Fruit fly (Drosophila melanogaster) whole organism, embryonic: ENCODE data around the gene tho2.
A peak's percentile ranks its signal among the peaks of the same experiment; 100 is the strongest.

Source experiments
- Asciz ChIP-seq: fragments of 200-800 bp; sonication (Bioruptor generic); optimal IDR thresholded peaks from 2 replicates; lab custom pipeline; 2017; ENCODE audit warnings: missing biosample characterization, mild to moderate bottlenecking, missing genetic modification characterization, missing genetic modification reagents
- Atf-2 ChIP-seq: fragments of 200-800 bp; sonication (Bioruptor generic); optimal IDR thresholded peaks from 2 replicates; lab custom pipeline; 2016; ENCODE audit warnings: missing biosample characterization, missing genetic modification characterization
- Atf3 ChIP-seq: fragments of 200-800 bp; sonication (Bioruptor generic); optimal IDR thresholded peaks from 3 replicates; lab custom pipeline; 2016; ENCODE audit warnings: missing biosample characterization, missing genetic modification characterization
- CG10321 ChIP-seq: fragments of 200-800 bp; sonication (Bioruptor generic); IDR thresholded peaks from 2 replicates; pipeline ENCODE4 v1.3.6; 2022; ENCODE audit warnings: missing biosample characterization, missing genetic modification characterization
- CG12769 ChIP-seq: fragments of 200-800 bp; sonication (Bioruptor generic); optimal IDR thresholded peaks from 2 replicates; lab custom pipeline; 2019; ENCODE audit warnings: missing biosample characterization, mild to moderate bottlenecking, missing genetic modification characterization, moderate library complexity
- CG13894 ChIP-seq: fragments of 200-800 bp; sonication (Bioruptor generic); optimal IDR thresholded peaks from 3 replicates; lab custom pipeline; 2018; ENCODE audit warnings: missing biosample characterization, mild to moderate bottlenecking, missing genetic modification characterization, moderate library complexity
- CG16815 ChIP-seq: fragments of 200-800 bp; sonication (Bioruptor generic); optimal IDR thresholded peaks from 3 replicates; lab custom pipeline; 2017; ENCODE audit warnings: missing biosample characterization, mild to moderate bottlenecking, missing genetic modification characterization
- CG1832 ChIP-seq: fragments of 200-800 bp; sonication (Bioruptor generic); optimal IDR thresholded peaks from 2 replicates; lab custom pipeline; 2017; ENCODE audit warnings: missing biosample characterization, mild to moderate bottlenecking, missing genetic modification characterization, inconsistent platforms
- CG18476 ChIP-seq: fragments of 200-800 bp; sonication (Bioruptor generic); optimal IDR thresholded peaks from 2 replicates; lab custom pipeline; 2016; ENCODE audit warnings: missing biosample characterization, mild to moderate bottlenecking, missing genetic modification characterization
- CG33557 ChIP-seq: fragments of 200-800 bp; sonication (Bioruptor generic); optimal IDR thresholded peaks from 2 replicates; lab custom pipeline; 2019; ENCODE audit warnings: missing biosample characterization, mild to moderate bottlenecking, missing genetic modification characterization, moderate library complexity
- CG42726 ChIP-seq: fragments of 200-800 bp; sonication (Bioruptor generic); IDR thresholded peaks from 2 replicates; pipeline ENCODE4 v1.3.6; 2022; ENCODE audit warnings: missing biosample characterization, missing genetic modification characterization; ENCODE audit not compliant: partially characterized antibody
- CG4360 ChIP-seq: fragments of 200-800 bp; sonication (Bioruptor generic); IDR thresholded peaks from 2 replicates; pipeline ENCODE4 v1.3.6; 2022; ENCODE audit warnings: missing biosample characterization, missing genetic modification characterization
- CG6813 ChIP-seq: fragments of 200-800 bp; sonication (Bioruptor generic); optimal IDR thresholded peaks from 2 replicates; lab custom pipeline; 2017; ENCODE audit warnings: missing biosample characterization, missing genetic modification characterization, mild to moderate bottlenecking, moderate library complexity, missing genetic modification reagents
- CG7928 ChIP-seq: fragments of 200-800 bp; sonication (Bioruptor generic); optimal IDR thresholded peaks from 2 replicates; lab custom pipeline; 2017; ENCODE audit warnings: missing biosample characterization, mild to moderate bottlenecking, missing genetic modification characterization
- CG8388 ChIP-seq: fragments of 200-800 bp; sonication (Bioruptor generic); optimal IDR thresholded peaks from 2 replicates; lab custom pipeline; 2019; ENCODE audit warnings: missing biosample characterization, mild to moderate bottlenecking, missing genetic modification characterization, moderate library complexity
- CG9215 ChIP-seq: fragments of 200-800 bp; sonication (Bioruptor generic); IDR thresholded peaks from 2 replicates; pipeline ENCODE4 v1.3.6; 2022; ENCODE audit warnings: missing biosample characterization, missing genetic modification characterization
- CrebB ChIP-seq: fragments of 200-800 bp; sonication (Bioruptor generic); optimal IDR thresholded peaks from 3 replicates; lab custom pipeline; 2018; ENCODE audit warnings: missing biosample characterization, mild to moderate bottlenecking, missing genetic modification characterization
- Dad ChIP-seq: fragments of 200-800 bp; sonication (Bioruptor generic); optimal IDR thresholded peaks from 3 replicates; lab custom pipeline; 2016; ENCODE audit warnings: missing biosample characterization, missing genetic modification characterization
- Dbx ChIP-seq: fragments of 200-800 bp; sonication (Bioruptor generic); IDR thresholded peaks from 3 replicates; pipeline ENCODE4 v1.3.6; 2022; ENCODE audit warnings: missing biosample characterization, missing genetic modification characterization
- Dek ChIP-seq: fragments of 200-800 bp; sonication (Bioruptor generic); optimal IDR thresholded peaks from 3 replicates; lab custom pipeline; 2019; ENCODE audit warnings: missing biosample characterization, mild to moderate bottlenecking, missing genetic modification characterization, moderate library complexity
- Dfd ChIP-seq, 2 experiments: fragments of >200 bp; optimal IDR thresholded peaks; 2 replicates each; lab custom pipeline; 2017; ENCODE audit warnings: missing biosample characterization in 2 of 2, missing genetic modification characterization in 2 of 2
- Dip3 ChIP-seq: fragments of 200-800 bp; sonication (Bioruptor generic); optimal IDR thresholded peaks from 3 replicates; lab custom pipeline; 2016; ENCODE audit warnings: missing biosample characterization, missing genetic modification characterization
- Fer2 ChIP-seq: fragments of 200-800 bp; sonication (Bioruptor generic); optimal IDR thresholded peaks from 2 replicates; lab custom pipeline; 2018; ENCODE audit warnings: missing biosample characterization, mild to moderate bottlenecking, missing genetic modification characterization, moderate library complexity
- Gsc ChIP-seq: fragments of 200-800 bp; sonication (Bioruptor generic); IDR thresholded peaks from 2 replicates; pipeline ENCODE4 v1.3.6; 2022; ENCODE audit warnings: missing biosample characterization, missing genetic modification characterization
- HHEX ChIP-seq: fragments of 200-800 bp; sonication (Bioruptor generic); optimal IDR thresholded peaks from 3 replicates; lab custom pipeline; 2017; ENCODE audit warnings: missing biosample characterization, mild to moderate bottlenecking, missing genetic modification characterization, missing genetic modification reagents
- Lim3 ChIP-seq: fragments of 200-800 bp; sonication (Bioruptor generic); IDR thresholded peaks from 2 replicates; pipeline ENCODE4 v1.3.6; 2022; ENCODE audit warnings: missing biosample characterization, missing genetic modification characterization
- MBD-R2 ChIP-seq: fragments of 200-800 bp; sonication (Bioruptor generic); IDR thresholded peaks from 2 replicates; pipeline ENCODE4 v1.3.6; 2022; ENCODE audit warnings: missing biosample characterization, missing genetic modification characterization
- Max ChIP-seq: fragments of 200-800 bp; sonication (Bioruptor generic); optimal IDR thresholded peaks from 2 replicates; lab custom pipeline; 2016; ENCODE audit warnings: missing biosample characterization, mild to moderate bottlenecking, missing genetic modification characterization
- Med ChIP-seq: fragments of 200-800 bp; sonication (Bioruptor generic); peaks from one replicate; lab custom pipeline; 2016; ENCODE audit warnings: missing biosample characterization, missing genetic modification characterization, mild to moderate bottlenecking, inconsistent platforms, moderate library complexity
- Optix ChIP-seq: fragments of 200-800 bp; sonication (Bioruptor generic); IDR thresholded peaks from 3 replicates; pipeline ENCODE4 v1.3.6; 2022; ENCODE audit warnings: missing biosample characterization, missing genetic modification characterization
- Pdp1 ChIP-seq, 2 experiments: fragments of 200-800 bp; sonication (Bioruptor generic); optimal IDR thresholded peaks; 3 replicates each; lab custom pipeline; 2016; ENCODE audit warnings: missing biosample characterization in 2 of 2, missing genetic modification characterization in 2 of 2, mild to moderate bottlenecking in 1 of 2, moderate library complexity in 1 of 2
- Trl ChIP-seq, 3 experiments: fragments of >200 bp in 2 of 3; fragments of 200-800 bp in 1 of 3; sonication (Bioruptor generic) in 1 of 3; optimal IDR thresholded peaks; 2 replicates in 1 of 3; 3 replicates in 2 of 3; lab custom pipeline; 2016 to 2017; ENCODE audit warnings: missing biosample characterization in 1 of 3, missing genetic modification characterization in 1 of 3
- bigmax ChIP-seq: fragments of 200-800 bp; sonication (Bioruptor generic); optimal IDR thresholded peaks from 2 replicates; lab custom pipeline; 2018; ENCODE audit warnings: missing biosample characterization, mild to moderate bottlenecking, missing genetic modification characterization
- caup ChIP-seq: fragments of 200-800 bp; sonication (Bioruptor generic); optimal IDR thresholded peaks from 3 replicates; lab custom pipeline; 2017; ENCODE audit warnings: missing biosample characterization, mild to moderate bottlenecking, missing genetic modification characterization, moderate library complexity; ENCODE audit not compliant: severe bottlenecking
- chm ChIP-seq: fragments of 200-800 bp; sonication (Bioruptor generic); IDR thresholded peaks from 2 replicates; pipeline ENCODE4 v1.3.6; 2022; ENCODE audit warnings: missing biosample characterization, missing genetic modification characterization
- dpn ChIP-seq, 2 experiments: fragments of 200-800 bp; sonication (Bioruptor generic); optimal IDR thresholded peaks; 3 replicates each; lab custom pipeline; 2016; ENCODE audit warnings: missing biosample characterization in 2 of 2, missing genetic modification characterization in 2 of 2
- ewg ChIP-seq: fragments of 200-800 bp; sonication (Bioruptor generic); optimal IDR thresholded peaks from 3 replicates; lab custom pipeline; 2017; ENCODE audit warnings: mild to moderate bottlenecking, missing biosample characterization, missing genetic modification reagents, missing genetic modification characterization
- exex ChIP-seq: fragments of 200-800 bp; sonication (Bioruptor generic); optimal IDR thresholded peaks from 4 replicates; lab custom pipeline; 2018; ENCODE audit warnings: missing biosample characterization, mild to moderate bottlenecking, missing genetic modification characterization, moderate library complexity
- lola ChIP-seq, 3 experiments: fragments of >200 bp in 2 of 3; fragments of 200-800 bp in 1 of 3; sonication (Bioruptor generic) in 1 of 3; optimal IDR thresholded peaks; 2 replicates each; lab custom pipeline; 2017 to 2019; ENCODE audit warnings: missing biosample characterization in 3 of 3, missing genetic modification characterization in 3 of 3, mild to moderate bottlenecking in 1 of 3, moderate library complexity in 1 of 3
- nerfin-2 ChIP-seq: fragments of 200-800 bp; sonication (Bioruptor generic); IDR thresholded peaks from 2 replicates; pipeline ENCODE4 v1.3.6; 2022; ENCODE audit warnings: missing biosample characterization, missing genetic modification characterization; ENCODE audit not compliant: partially characterized antibody
- peb ChIP-seq: fragments of 200-800 bp; sonication (Bioruptor generic); IDR thresholded peaks from 2 replicates; pipeline ENCODE4 v1.3.6; 2022; ENCODE audit warnings: missing biosample characterization, missing genetic modification characterization
- repo ChIP-seq: fragments of 200-800 bp; sonication (Bioruptor generic); optimal IDR thresholded peaks from 2 replicates; lab custom pipeline; 2016; ENCODE audit warnings: missing biosample characterization, missing genetic modification characterization
- salm ChIP-seq: fragments of 200-800 bp; sonication (Bioruptor generic); optimal IDR thresholded peaks from 2 replicates; lab custom pipeline; 2018; ENCODE audit warnings: missing biosample characterization, mild to moderate bottlenecking, missing genetic modification characterization
- sens ChIP-seq: fragments of 200-800 bp; sonication (Bioruptor generic); peaks from one replicate; lab custom pipeline; 2016; ENCODE audit warnings: missing biosample characterization, missing genetic modification characterization
- shn ChIP-seq: fragments of 200-800 bp; sonication (Bioruptor generic); optimal IDR thresholded peaks from 3 replicates; lab custom pipeline; 2016; ENCODE audit warnings: missing biosample characterization, missing genetic modification characterization
- sim ChIP-seq: fragments of 200-800 bp; sonication (Bioruptor generic); IDR thresholded peaks from 2 replicates; pipeline ENCODE4 v1.3.6; 2022; ENCODE audit warnings: missing biosample characterization, missing genetic modification characterization
- stwl ChIP-seq: fragments of 200-800 bp; sonication (Bioruptor generic); optimal IDR thresholded peaks from 3 replicates; lab custom pipeline; 2018; ENCODE audit warnings: missing biosample characterization, mild to moderate bottlenecking, missing genetic modification characterization, moderate library complexity
- vnd ChIP-seq: fragments of 200-800 bp; sonication (Bioruptor generic); IDR thresholded peaks from 3 replicates; pipeline ENCODE4 v1.3.6; 2022; ENCODE audit warnings: missing biosample characterization, missing genetic modification characterization; ENCODE audit not compliant: partially characterized antibody
- wor ChIP-seq: fragments of 200-800 bp; sonication (Bioruptor generic); IDR thresholded peaks from 2 replicates; pipeline ENCODE4 v1.3.6; 2022; ENCODE audit warnings: missing biosample characterization, missing genetic modification characterization
- yki ChIP-seq: fragments of >200 bp; optimal IDR thresholded peaks from 3 replicates; lab custom pipeline; 2018
- z ChIP-seq: fragments of 200-800 bp; sonication (Bioruptor generic); IDR thresholded peaks from 3 replicates; pipeline ENCODE4 v1.3.6; 2022; ENCODE audit warnings: missing biosample characterization, missing genetic modification characterization

tho2 gene

dm6 chr2L:2173604-2174003 is 28.6 kb upstream of the tho2 start (continued):
- TF ChIP-seq nerfin-2 (GFP tag; lab: Robert Waterston, UW): no peak
- TF ChIP-seq CG13894 (tag; lab: Kevin White, UChicago): peak; percentile 18
- no peak for TF ChIP-seq ewg (GFP tag; lab: Kevin White, UChicago)
- no peak for TF ChIP-seq yki (lab: Kevin White, UChicago)
- TF ChIP-seq stwl (tag; lab: Kevin White, UChicago): no peak
- TF ChIP-seq CG4360 (GFP tag; lab: Robert Waterston, UW): no peak
- TF ChIP-seq CrebB: no peak
- no peak for TF ChIP-seq vnd (GFP tag; lab: Robert Waterston, UW)
- TF ChIP-seq Trl (optimal IDR thresholded peaks at IDR 0.05; lab: Kevin White, UChicago): peak; percentile 1 to 25
- TF ChIP-seq Trl (GFP tag; optimal IDR thresholded peaks at IDR 0.05; lab: Kevin White, UChicago): no peak
- TF ChIP-seq Lim3 (GFP tag; lab: Robert Waterston, UW): no peak
- TF ChIP-seq CG7928 (GFP tag; lab: Kevin White, UChicago): no peak
- TF ChIP-seq wor (GFP tag; lab: Robert Waterston, UW): no peak
- 0 out of 3 replicates have a peak, but pooled peaks have one; percentile 9 for TF ChIP-seq Dbx (GFP tag; lab: Robert Waterston, UW)
- no peak for TF ChIP-seq peb
- no peak for TF ChIP-seq Dfd (GFP tag; optimal IDR thresholded peaks at IDR 0.05; lab: Kevin White, UChicago)
- no peak for TF ChIP-seq Atf3
- no peak for TF ChIP-seq caup (GFP tag; lab: Kevin White, UChicago)
- TF ChIP-seq shn (GFP tag; lab: Kevin White, UChicago): no peak
- no peak for TF ChIP-seq Dad (GFP tag; lab: Kevin White, UChicago)
- TF ChIP-seq sim: no peak
- TF ChIP-seq Pdp1 (GFP tag; optimal IDR thresholded peaks at IDR 0.05; lab: Kevin White, UChicago): peak in 1 of 2 experiments; percentile 87
- TF ChIP-seq CG9215 (GFP tag; lab: Robert Waterston, UW): no peak
- TF ChIP-seq repo (GFP tag; lab: Kevin White, UChicago): no peak
- no peak for TF ChIP-seq CG42726 (GFP tag; lab: Robert Waterston, UW)
- no peak for TF ChIP-seq dpn (GFP tag; optimal IDR thresholded peaks at IDR 0.05; lab: Kevin White, UChicago)
- peak; percentile 18; the same call in 1 of the 2 replicates for TF ChIP-seq CG10321 (GFP tag; lab: Robert Waterston, UW)
- TF ChIP-seq CG6813 (GFP tag; lab: Kevin White, UChicago): no peak
- 0 out of 3 replicates have a peak, but pooled peaks have one; percentile 57 for TF ChIP-seq z (GFP tag; lab: Robert Waterston, UW)
- TF ChIP-seq lola (GFP tag; optimal IDR thresholded peaks at IDR 0.05; lab: Kevin White, UChicago): no peak
- no peak for TF ChIP-seq HHEX
- no peak for TF ChIP-seq Atf-2 (GFP tag; lab: Kevin White, UChicago)
- no peak for TF ChIP-seq MBD-R2 (GFP tag; lab: Robert Waterston, UW)
- TF ChIP-seq CG33557 (GFP tag; lab: Kevin White, UChicago): no peak
- peak; percentile 49 for TF ChIP-seq CG12769
- no peak for TF ChIP-seq Max (GFP tag; lab: Kevin White, UChicago)
- TF ChIP-seq bigmax (GFP tag; lab: Kevin White, UChicago): no peak
- no peak for TF ChIP-seq exex
- peak; percentile 49 for TF ChIP-seq CG1832 (GFP tag; lab: Kevin White, UChicago)
- no peak for TF ChIP-seq CG16815 (GFP tag; lab: Kevin White, UChicago)
- TF ChIP-seq Optix (GFP tag; lab: Robert Waterston, UW): no peak
- no peak for TF ChIP-seq Fer2 (tag; lab: Kevin White, UChicago)
- TF ChIP-seq CG8388: no peak
- TF ChIP-seq CG18476 (GFP tag; lab: Kevin White, UChicago): no peak
- TF ChIP-seq Gsc: no peak
- TF ChIP-seq Dek (tag; lab: Kevin White, UChicago): no peak
- TF ChIP-seq Med (GFP tag; lab: Kevin White, UChicago): peak; percentile 55
- TF ChIP-seq chm (GFP tag; lab: Robert Waterston, UW): no peak
- TF ChIP-seq sens: peak; percentile 35
- TF ChIP-seq salm: no peak
- TF ChIP-seq Dip3 (GFP tag; lab: Kevin White, UChicago): no peak
- TF ChIP-seq Asciz (GFP tag; lab: Kevin White, UChicago): no peak
